Worm (Caenorhabditis elegans) whole organism, L3 larva: ENCODE results near the gene Y66D12A.11.

Experiments
- fkh-10 ChIP-seq: sonication (generic microtip); optimal IDR thresholded peaks from 2 replicates; lab custom pipeline; 2017; ENCODE audit warnings: missing biosample characterization, missing genetic modification reagents, missing genetic modification characterization
- pqm-1 ChIP-seq: fragments of 150-350 bp; optimal IDR thresholded peaks from 2 replicates; lab custom pipeline; 2017; ENCODE audit warnings: missing biosample characterization, missing genetic modification characterization, inconsistent platforms
- unc-39 ChIP-seq: sonication (generic microtip); optimal IDR thresholded peaks from 4 replicates; lab custom pipeline; 2017; ENCODE audit warnings: missing biosample characterization, missing genetic modification characterization
- zag-1 ChIP-seq: fragments of 150-350 bp; optimal IDR thresholded peaks from 2 replicates; lab custom pipeline; 2014; ENCODE audit warnings: missing biosample characterization, missing genetic modification characterization

- TF ChIP-seq zag-1 (tag; lab: Kevin White, UChicago) (no peak), fkh-10 (GFP tag; lab: Kevin White, UChicago) (no peak), pqm-1 (tag; lab: Kevin White, UChicago) (no peak), unc-39 (no peak)
Measured at ce11 chrIII:11611618-11612247, 48.5 kb downstream of the Y66D12A.11 start.
